Worm (Caenorhabditis elegans) whole organism, L3 larva: Measurements from ENCODE around the gene C04B4.1.

Experiments
- ceh-16 ChIP-seq: sonication (generic microtip); optimal IDR thresholded peaks from 2 replicates; lab custom pipeline; 2017; ENCODE audit warnings: missing biosample characterization, missing genetic modification characterization
- elt-2 ChIP-seq: sonication (generic microtip); optimal IDR thresholded peaks from 2 replicates; lab custom pipeline; 2016; ENCODE audit warnings: missing genetic modification reagents, mild to moderate bottlenecking, missing genetic modification characterization, missing compliant biosample characterization
- nhr-67 ChIP-seq: fragments of 150-350 bp; optimal IDR thresholded peaks from 2 replicates; lab custom pipeline; 2014; ENCODE audit warnings: missing biosample characterization, missing genetic modification characterization
- unc-62 ChIP-seq: fragments of 150-350 bp; sonication (generic microtip); optimal IDR thresholded peaks from 4 replicates; lab custom pipeline; 2014; ENCODE audit warnings: missing biosample characterization, missing genetic modification reagents, missing genetic modification characterization

DNA sequence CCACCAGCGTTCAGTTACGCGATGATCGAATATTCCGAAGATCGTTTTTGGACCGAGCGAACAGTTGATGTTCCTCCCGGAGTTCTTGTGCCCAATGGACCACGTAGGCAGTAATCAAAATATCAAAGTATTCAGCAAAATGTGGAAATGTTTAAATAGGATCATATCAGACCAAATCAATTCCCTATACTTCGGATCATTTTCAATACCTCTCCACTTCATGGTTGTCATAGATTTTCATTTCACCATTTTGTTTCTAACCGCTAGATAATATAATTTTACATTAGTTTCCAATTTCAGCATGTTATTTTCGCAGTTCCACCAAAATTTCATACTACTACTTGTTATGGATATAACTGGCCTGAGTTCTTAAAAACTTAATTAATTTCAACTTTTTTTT, 37.0 kb downstream of the C04B4.1 start:
- TF ChIP-seq elt-2 (no peak), ceh-16 (tag; lab: Kevin White, UChicago) (no peak), nhr-67 (tag; lab: Kevin White, UChicago) (no peak), unc-62 (no peak)
